Worm (Caenorhabditis elegans): ENCODE measurements around the gene sri-50.
"Not testable (repeated sequence)": the region's sequence is repeated elsewhere in the genome, so short reads cannot be mapped to it uniquely, and the experiment has no call there.

sri-50 gene

ce11 chrII:3177663-3178062, 25.9 kb upstream of the sri-50 start, which contains the start of gene sri-40:
sri-40 (plus strand) TSS chrII:3177963.
- not testable (repeated sequence) for TF ChIP-seq blmp-1, zip-8, nhr-2 (tag; optimal IDR thresholded peaks at IDR 0.05)

ce11 chrII:3183300-3183840, 20.1 kb upstream of the sri-50 start, which contains the start of the genes Y27F2A.6 and Y27F2A.8:
Y27F2A.6 (minus strand) TSS chrII:3183400.
Y27F2A.8 (plus strand) TSS chrII:3183790.
- TF ChIP-seq mab-5 (tag; optimal IDR thresholded peaks at IDR 0.05); ham-2 (GFP tag; optimal IDR thresholded peaks at IDR 0.05); lsy-2 (tag; optimal IDR thresholded peaks at IDR 0.05): not testable (repeated sequence)

- TF ChIP-seq ztf-11, elt-3, nhr-2 (tag; optimal IDR thresholded peaks at IDR 0.05): not testable (repeated sequence)
These were observed 18.7 kb upstream of the sri-50 start, which contains the start of gene sri-78 for ce11 chrII:3184858-3185257. sri-78 (plus strand) TSS chrII:3185158.

ce11 chrII:3185848-3186247, 17.7 kb upstream of the sri-50 start:
- TF ChIP-seq ceh-43 (GFP tag; optimal IDR thresholded peaks at IDR 0.05) (no peak), elt-3 (tag; optimal IDR thresholded peaks at IDR 0.05) (no peak), ceh-83 (GFP tag; optimal IDR thresholded peaks at IDR 0.05) (no peak), ces-1 (GFP tag; optimal IDR thresholded peaks at IDR 0.05) (no peak), unc-62 (GFP tag; optimal IDR thresholded peaks at IDR 0.05) (no peak), blmp-1 (tag; optimal IDR thresholded peaks at IDR 0.05) (no peak), ztf-11 (tag; optimal IDR thresholded peaks at IDR 0.05) (no peak), ceh-39 (tag; optimal IDR thresholded peaks at IDR 0.05) (no peak), hlh-1 (tag; optimal IDR thresholded peaks at IDR 0.05) (no peak), nhr-2 (tag; optimal IDR thresholded peaks at IDR 0.05) (no peak), bed-3 (GFP tag; optimal IDR thresholded peaks at IDR 0.05) (no peak), lsy-2 (tag; optimal IDR thresholded peaks at IDR 0.05) (no peak), drap-1 (GFP tag; optimal IDR thresholded peaks at IDR 0.05) (no peak), lin-32 (GFP tag; optimal IDR thresholded peaks at IDR 0.05) (no peak), unc-120 (tag; optimal IDR thresholded peaks at IDR 0.05; ENCODE audit: poor library complexity, severe bottlenecking) (no peak), flh-1 (GFP tag; optimal IDR thresholded peaks at IDR 0.05) (no peak), mab-5 (tag; optimal IDR thresholded peaks at IDR 0.05) (no peak)

ce11 chrII:3189038-3189437, 14.5 kb upstream of the sri-50 start, which contains the start of gene Y27F2A.11:
Y27F2A.11 (plus strand) TSS chrII:3189338.
- TF ChIP-seq ces-1 (GFP tag; optimal IDR thresholded peaks at IDR 0.05); nhr-2 (tag; optimal IDR thresholded peaks at IDR 0.05); mep-1 (tag; optimal IDR thresholded peaks at IDR 0.05): not testable (repeated sequence)

ce11 chrII:3191544-3191943, 12.0 kb upstream of the sri-50 start, which contains the start of gene Y27F2A.9:
Y27F2A.9 (minus strand) TSS chrII:3191644.
- not testable (repeated sequence) for TF ChIP-seq unc-120 (tag; optimal IDR thresholded peaks at IDR 0.05; ENCODE audit: poor library complexity, severe bottlenecking); unc-62 (GFP tag; optimal IDR thresholded peaks at IDR 0.05); elt-3 (tag; optimal IDR thresholded peaks at IDR 0.05)

- no peak for TF ChIP-seq cnd-1 (tag; optimal IDR thresholded peaks at IDR 0.05)
- TF ChIP-seq nhr-2 (tag; optimal IDR thresholded peaks at IDR 0.05), result no peak
- TF ChIP-seq sem-2 (GFP tag; optimal IDR thresholded peaks at IDR 0.05), result no peak
- TF ChIP-seq flh-1 (GFP tag; optimal IDR thresholded peaks at IDR 0.05), result no peak
- no peak for TF ChIP-seq nhr-12 (tag; optimal IDR thresholded peaks at IDR 0.05)
- no peak for TF ChIP-seq ces-1 (GFP tag; optimal IDR thresholded peaks at IDR 0.05)
- no peak for TF ChIP-seq drap-1 (GFP tag; optimal IDR thresholded peaks at IDR 0.05)
- TF ChIP-seq unc-120 (tag; optimal IDR thresholded peaks at IDR 0.05; ENCODE audit: poor library complexity, severe bottlenecking), result no peak
These were observed 7.8 kb upstream of the sri-50 start for ce11 chrII:3195739-3196138.

- no peak for TF ChIP-seq M03D4.4 (tag; optimal IDR thresholded peaks at IDR 0.05)
- no peak for TF ChIP-seq drap-1 (GFP tag; optimal IDR thresholded peaks at IDR 0.05)
- TF ChIP-seq nhr-237 (tag; optimal IDR thresholded peaks at IDR 0.05), result no peak
- no peak for TF ChIP-seq mab-5 (tag; optimal IDR thresholded peaks at IDR 0.05)
- TF ChIP-seq ham-2 (GFP tag; optimal IDR thresholded peaks at IDR 0.05), result no peak
- TF ChIP-seq flh-1 (GFP tag; optimal IDR thresholded peaks at IDR 0.05), result no peak
- TF ChIP-seq ces-1 (GFP tag; optimal IDR thresholded peaks at IDR 0.05), result no peak
- TF ChIP-seq cnd-1 (tag; optimal IDR thresholded peaks at IDR 0.05), result no peak
- TF ChIP-seq sem-2 (GFP tag; optimal IDR thresholded peaks at IDR 0.05), result no peak
- TF ChIP-seq zip-8 (tag; optimal IDR thresholded peaks at IDR 0.05), result no peak
- TF ChIP-seq mep-1 (tag; optimal IDR thresholded peaks at IDR 0.05), result no peak
- TF ChIP-seq sptf-1 (tag; optimal IDR thresholded peaks at IDR 0.05), result no peak
- no peak for TF ChIP-seq pha-4 (tag; optimal IDR thresholded peaks at IDR 0.05)
- TF ChIP-seq ceh-83 (GFP tag; optimal IDR thresholded peaks at IDR 0.05), result no peak
- no peak for TF ChIP-seq unc-39 (tag; optimal IDR thresholded peaks at IDR 0.05)
- TF ChIP-seq mls-2 (tag; optimal IDR thresholded peaks at IDR 0.05), result no peak
- no peak for TF ChIP-seq lin-13 (tag; optimal IDR thresholded peaks at IDR 0.05)
- TF ChIP-seq elt-3 (tag; optimal IDR thresholded peaks at IDR 0.05), result no peak
- no peak for TF ChIP-seq bed-3 (GFP tag; optimal IDR thresholded peaks at IDR 0.05)
- no peak for TF ChIP-seq unc-62 (GFP tag; optimal IDR thresholded peaks at IDR 0.05)
These were observed 6.5 kb upstream of the sri-50 start, which contains the start of gene gcy-15 for ce11 chrII:3196966-3197365. gcy-15 (minus strand) TSS chrII:3197066.

Measured in whole organism, mixed stage, embryonic.